Worm (Caenorhabditis elegans) whole organism, L2 larva: ENCODE results near the gene clec-142.

Experiments
- ceh-82 ChIP-seq: fragments of 150-350 bp; optimal IDR thresholded peaks from 2 replicates; lab custom pipeline; 2014; ENCODE audit warnings: missing biosample characterization, missing genetic modification characterization
- egl-27 ChIP-seq: sonication (generic microtip); optimal IDR thresholded peaks from 3 replicates; lab custom pipeline; 2017; ENCODE audit warnings: missing biosample characterization, missing genetic modification reagents, missing genetic modification characterization
- gmeb-1 ChIP-seq: fragments of 150-350 bp; optimal IDR thresholded peaks from 2 replicates; lab custom pipeline; 2014; ENCODE audit warnings: missing biosample characterization, missing genetic modification characterization
- lin-39 ChIP-seq: fragments of 150-350 bp; optimal IDR thresholded peaks from 2 replicates; lab custom pipeline; 2014; ENCODE audit warnings: missing biosample characterization, missing genetic modification reagents, missing genetic modification characterization
- lsy-2 ChIP-seq, 2 experiments: fragments of 150-350 bp in 1 of 2; sonication (generic microtip) in 1 of 2; optimal IDR thresholded peaks; 2 replicates each; lab custom pipeline; 2014 to 2017; ENCODE audit warnings: missing biosample characterization in 2 of 2, missing genetic modification characterization in 2 of 2
- mdl-1 ChIP-seq, 2 experiments: fragments of 150-350 bp in 1 of 2; sonication (generic microtip) in 1 of 2; optimal IDR thresholded peaks; 2 replicates each; lab custom pipeline; 2017; ENCODE audit warnings: missing biosample characterization in 2 of 2, missing genetic modification characterization in 2 of 2
- nhr-11 ChIP-seq: fragments of 150-350 bp; optimal IDR thresholded peaks from 2 replicates; lab custom pipeline; 2014; ENCODE audit warnings: missing biosample characterization, missing genetic modification characterization
- nhr-237 ChIP-seq: fragments of 150-350 bp; optimal IDR thresholded peaks from 2 replicates; lab custom pipeline; 2014; ENCODE audit warnings: missing biosample characterization, missing genetic modification characterization
- nhr-77 ChIP-seq: fragments of 150-350 bp; optimal IDR thresholded peaks from 2 replicates; lab custom pipeline; 2014; ENCODE audit warnings: missing biosample characterization, missing genetic modification characterization
- skn-1 ChIP-seq: sonication (generic microtip); optimal IDR thresholded peaks from 2 replicates; lab custom pipeline; 2017; ENCODE audit warnings: missing biosample characterization, missing genetic modification characterization
- sma-9 ChIP-seq, 2 experiments: fragments of 150-350 bp in 1 of 2; sonication (generic microtip) in 1 of 2; optimal IDR thresholded peaks; 2 replicates each; lab custom pipeline; 2014 to 2016; ENCODE audit warnings: missing genetic modification characterization in 2 of 2, mild to moderate bottlenecking in 1 of 2, missing biosample characterization in 1 of 2, missing compliant biosample characterization in 1 of 2, missing genetic modification reagents in 1 of 2, moderate library complexity in 1 of 2
- ztf-11 ChIP-seq: sonication (generic microtip); optimal IDR thresholded peaks from 2 replicates; lab custom pipeline; 2017; ENCODE audit warnings: missing biosample characterization, missing genetic modification characterization

DNA sequence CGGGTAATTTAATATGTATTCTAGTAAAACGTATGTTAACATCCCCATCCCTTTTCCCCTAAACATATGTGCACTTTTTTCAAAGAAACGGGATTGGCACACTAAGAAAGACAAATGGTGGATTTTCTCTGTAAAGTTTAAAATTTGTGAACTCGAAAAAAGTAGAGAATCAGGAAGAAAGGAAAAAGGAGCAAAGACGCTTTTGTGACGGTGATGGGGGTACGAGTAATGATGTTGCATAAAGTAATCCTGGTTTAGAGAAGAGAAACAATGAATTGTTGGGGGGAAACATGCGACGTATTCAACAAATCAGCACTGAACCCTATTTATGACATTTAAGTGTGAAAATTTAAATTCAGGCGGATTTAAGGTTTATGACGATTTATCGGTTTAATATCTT, 33.0 kb downstream of the clec-142 start:
- TF ChIP-seq sma-9 (GFP tag; optimal IDR thresholded peaks at IDR 0.05; lab: Kevin White, UChicago) (no peak), sma-9 (tag; optimal IDR thresholded peaks at IDR 0.05; lab: Kevin White, UChicago) (no peak), lsy-2 (tag; optimal IDR thresholded peaks at IDR 0.05; lab: Kevin White, UChicago) (no peak), nhr-11 (tag; lab: Kevin White, UChicago) (no peak), lin-39 (tag; lab: Kevin White, UChicago) (no peak), ztf-11 (no peak), ceh-82 (no peak), mdl-1 (tag; optimal IDR thresholded peaks at IDR 0.05; lab: Kevin White, UChicago) (no peak), nhr-237 (no peak), gmeb-1 (tag; lab: Kevin White, UChicago) (no peak), nhr-77 (tag; lab: Kevin White, UChicago) (no peak), skn-1 (no peak), egl-27 (tag; lab: Kevin White, UChicago) (no peak)
